Worm (Caenorhabditis elegans) whole organism, midembryonic: ENCODE data around the gene C53A3.4.

Experiments used
- cog-1 ChIP-seq: sonication (generic microtip); optimal IDR thresholded peaks from 2 replicates; lab custom pipeline; 2016; ENCODE audit warnings: missing genetic modification characterization, missing compliant biosample characterization
- med-1 ChIP-seq: sonication (generic microtip); optimal IDR thresholded peaks from 2 replicates; lab custom pipeline; 2017; ENCODE audit warnings: missing genetic modification characterization, mild to moderate bottlenecking, missing compliant biosample characterization, antibody characterized with exemption, missing genetic modification reagents; ENCODE audit not compliant: insufficient read depth
- ref-1 ChIP-seq: fragments of 200-800 bp; sonication (Bioruptor generic); conservative IDR thresholded peaks from 2 replicates; pipeline ENCODE4 v1.3.6; 2022; ENCODE audit warnings: missing genetic modification reagents, missing genetic modification characterization, missing compliant biosample characterization
- tab-1 ChIP-seq: fragments of 200-800 bp; sonication (Bioruptor generic); IDR thresholded peaks from 2 replicates; pipeline ENCODE4 v1.3.6; 2022; ENCODE audit warnings: missing genetic modification characterization, missing compliant biosample characterization
- ztf-23 ChIP-seq: fragments of 200-800 bp; sonication (Bioruptor generic); IDR thresholded peaks from 2 replicates; pipeline ENCODE4 v1.3.6; 2022; ENCODE audit warnings: missing genetic modification reagents, missing genetic modification characterization, missing compliant biosample characterization

DNA sequence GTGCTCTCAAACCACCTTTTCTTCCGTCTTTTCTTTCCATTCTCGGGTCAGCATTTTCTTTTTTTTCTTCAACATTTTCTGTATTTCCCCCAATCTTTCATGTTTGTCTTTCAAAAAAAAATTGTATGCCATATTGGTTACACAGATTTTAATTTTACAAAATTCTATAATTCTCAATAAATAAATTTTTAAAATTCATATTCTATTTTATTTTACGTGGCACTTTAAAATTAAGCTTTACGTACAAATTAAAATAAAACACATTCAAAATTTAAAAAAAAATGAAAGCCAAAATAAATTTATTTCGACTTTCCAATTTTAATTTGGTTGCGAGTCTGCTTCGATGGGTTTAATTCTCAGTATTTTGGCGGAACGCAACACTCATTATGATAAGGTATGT, 46.8 kb upstream of the C53A3.4 start, which contains the start of gene ZC250.5:
- no peak for TF ChIP-seq ref-1 (GFP tag; lab: Robert Waterston, UW)
- TF ChIP-seq ztf-23 (GFP tag; lab: Robert Waterston, UW) = no peak
- no peak for TF ChIP-seq med-1
- TF ChIP-seq tab-1 = no peak
- TF ChIP-seq cog-1 (tag; lab: Kevin White, UChicago) = no peak
